Fruit fly (Drosophila melanogaster): ENCODE data around the gene Tdrd3.

DNA sequence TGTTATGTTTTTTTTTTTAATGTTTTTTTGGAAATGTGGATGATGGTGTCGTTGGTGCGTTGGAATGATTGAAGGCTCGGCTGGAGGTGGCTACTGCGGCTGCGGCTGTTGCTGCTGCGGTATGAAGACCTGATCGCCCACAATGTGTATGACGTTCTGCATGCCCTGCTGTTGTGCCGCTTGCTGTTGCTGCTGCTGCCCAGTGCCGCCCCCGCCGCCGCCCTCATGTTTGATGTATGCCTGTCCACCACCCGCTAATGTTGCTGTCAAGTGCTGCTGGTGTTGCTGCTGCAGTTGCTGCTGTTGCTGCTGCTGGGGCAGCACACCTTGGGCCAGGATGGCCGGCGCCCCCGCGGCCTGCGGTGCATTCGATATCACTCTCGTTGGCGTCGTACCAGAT lies 33.8 kb upstream of the Tdrd3 start:
- TF ChIP-seq CG18262 (tag; optimal IDR thresholded peaks at IDR 0.05) (no peak), CG9609 (GFP tag; optimal IDR thresholded peaks at IDR 0.05) (no peak), D19A (tag; optimal IDR thresholded peaks at IDR 0.05) (no peak), Trl (optimal IDR thresholded peaks at IDR 0.05) (no peak), Trl (GFP tag; optimal IDR thresholded peaks at IDR 0.05) (no peak), Antp (GFP tag; optimal IDR thresholded peaks at IDR 0.05) (no peak), Neu2 (GFP tag; optimal IDR thresholded peaks at IDR 0.05; ENCODE audit: borderline replicate concordance) (no peak), CG16863 (GFP tag; optimal IDR thresholded peaks at IDR 0.05) (no peak), sc (optimal IDR thresholded peaks at IDR 0.05) (no peak), sc (GFP tag; optimal IDR thresholded peaks at IDR 0.05) (no peak)
